Fruit fly (Drosophila melanogaster) whole organism, wandering third instar larva: ENCODE data around the gene CG31815.

ENCODE experiments used
- CG32264 ChIP-seq: fragments of 200-800 bp; sonication (Bioruptor generic); optimal IDR thresholded peaks from 2 replicates; lab custom pipeline; 2016; ENCODE audit warnings: missing biosample characterization, missing genetic modification characterization
- Dfd ChIP-seq: fragments of >200 bp; optimal IDR thresholded peaks from 2 replicates; lab custom pipeline; 2017; ENCODE audit warnings: missing biosample characterization, missing genetic modification characterization
- Hr83 ChIP-seq: fragments of 200-300 bp; sonication (Bioruptor generic); optimal IDR thresholded peaks from 2 replicates; lab custom pipeline; 2016; ENCODE audit warnings: missing biosample characterization, mild to moderate bottlenecking, missing genetic modification characterization, moderate library complexity; ENCODE audit not compliant: poor library complexity, severe bottlenecking
- jim ChIP-seq: fragments of 175-275, 200-325 bp; sonication (Bioruptor generic); optimal IDR thresholded peaks from 2 replicates; lab custom pipeline; 2016; ENCODE audit warnings: missing biosample characterization, mild to moderate bottlenecking, missing genetic modification characterization
- lola ChIP-seq: fragments of >200 bp; optimal IDR thresholded peaks from 2 replicates; lab custom pipeline; 2017; ENCODE audit warnings: missing biosample characterization, missing genetic modification characterization
- tai ChIP-seq: sonication (Bioruptor generic); optimal IDR thresholded peaks from 2 replicates; lab custom pipeline; 2016; ENCODE audit warnings: missing biosample characterization, missing genetic modification characterization
- usp ChIP-seq: fragments of >200 bp; optimal IDR thresholded peaks from 2 replicates; lab custom pipeline; 2017; ENCODE audit warnings: missing biosample characterization, missing genetic modification characterization

DNA sequence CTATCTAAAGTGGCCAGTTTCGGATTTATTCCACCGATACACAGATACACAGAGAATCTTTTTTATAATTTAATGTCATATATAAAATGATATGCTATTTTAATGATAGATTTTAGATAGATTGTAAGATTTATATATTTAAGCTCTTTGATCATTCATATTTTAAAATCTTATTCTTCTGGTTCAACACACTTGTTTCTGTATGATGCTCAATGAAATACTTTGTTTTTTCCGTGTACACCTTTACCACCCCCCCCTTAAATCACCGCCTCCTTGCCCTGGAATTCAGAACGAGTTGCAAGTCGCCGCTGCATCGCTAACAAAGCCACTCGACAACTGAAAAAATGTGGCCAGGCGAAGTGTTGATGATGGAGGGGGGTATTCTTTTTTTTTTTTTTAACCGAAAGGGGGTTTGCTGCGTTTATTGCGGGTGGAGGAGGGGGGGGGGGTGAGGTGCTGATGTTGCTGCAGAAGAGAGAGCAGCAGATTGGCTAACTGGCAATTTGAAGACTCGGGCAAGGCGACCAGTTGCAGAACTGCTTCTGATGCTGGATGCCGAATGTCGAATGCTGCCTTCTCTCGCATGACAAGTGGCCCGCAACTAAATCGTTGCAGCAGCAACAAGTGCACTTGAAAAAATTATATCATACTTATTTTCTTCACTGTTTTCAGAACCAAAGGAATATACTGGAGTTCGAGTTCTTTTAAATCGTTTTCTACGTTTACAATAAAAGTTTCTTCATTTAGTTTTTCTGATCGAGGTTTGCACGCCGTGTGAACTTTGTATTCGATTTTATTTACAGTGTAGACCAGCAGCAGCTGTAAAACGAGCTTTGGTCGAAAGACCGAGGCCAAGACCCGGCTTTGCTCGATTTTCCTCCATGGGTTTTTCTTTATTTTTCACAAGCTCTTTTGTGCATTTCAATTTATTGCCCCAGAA lies 7.6 kb upstream of the CG31815 start:
- TF ChIP-seq lola (GFP tag; lab: Kevin White, UChicago) (no peak), CG32264 (GFP tag; lab: Kevin White, UChicago) (peak; percentile 90), tai (GFP tag; lab: Kevin White, UChicago) (peak; percentile 87), usp (GFP tag; lab: Kevin White, UChicago) (no peak), jim (GFP tag; lab: Kevin White, UChicago) (peak; percentile 9), Hr83 (GFP tag; lab: Kevin White, UChicago) (peak; percentile 62), Dfd (GFP tag; lab: Kevin White, UChicago) (no peak)
